Worm (Caenorhabditis elegans): ENCODE results near the gene C25E10.4.
A peak's percentile ranks its signal among the peaks of the same experiment; 100 is the strongest.

The C25E10.4 gene

ce11 chrV:9022078-9022477 is 11.3 kb upstream of the C25E10.4 start, which contains the start of gene oac-41:
Gene oac-41, minus strand, starts transcription at chrV:9022178.
- TF ChIP-seq elt-2 (tag; optimal IDR thresholded peaks at IDR 0.05) (no peak), pqm-1 (tag; optimal IDR thresholded peaks at IDR 0.05) (no peak), lin-13 (GFP tag; optimal IDR thresholded peaks at IDR 0.05) (no peak), unc-62 (GFP tag; optimal IDR thresholded peaks at IDR 0.05) (no peak), ets-5 (GFP tag; IDR thresholded peaks at IDR 0.05) (no peak)

DNA sequence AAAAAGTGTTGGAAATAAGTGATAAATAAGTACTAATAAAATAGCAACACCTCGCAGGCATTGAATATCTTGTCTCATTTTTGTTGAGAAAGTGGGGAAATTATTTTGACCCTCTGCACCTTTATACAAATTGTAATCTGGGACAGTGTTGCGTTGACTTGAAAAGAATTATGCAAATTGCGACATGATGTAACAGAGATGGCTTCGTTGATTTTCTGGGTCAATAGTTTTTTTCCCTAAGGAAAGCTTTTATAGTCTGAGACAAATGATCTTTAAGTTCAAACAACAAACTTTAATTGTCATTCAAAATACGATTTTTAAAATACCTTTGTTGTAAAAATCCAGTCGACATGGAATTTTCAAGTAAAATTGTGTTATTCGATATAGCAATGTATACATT is 8.7 kb upstream of the C25E10.4 start, which contains the start of gene bus-1:
bus-1 (minus strand) TSS at position 101 of the 400 bp plus-strand sequence.
- TF ChIP-seq rnt-1 (tag; optimal IDR thresholded peaks at IDR 0.05) (no peak), xbp-1 (tag; optimal IDR thresholded peaks at IDR 0.05) (no peak), fkh-4 (tag; optimal IDR thresholded peaks at IDR 0.05; ENCODE audit: borderline replicate concordance) (no peak), irx-1 (tag; optimal IDR thresholded peaks at IDR 0.05) (no peak), blmp-1 (tag; optimal IDR thresholded peaks at IDR 0.05) (no peak), hlh-17 (GFP tag; optimal IDR thresholded peaks at IDR 0.05; ENCODE audit: borderline replicate concordance) (no peak), mef-2 (tag; optimal IDR thresholded peaks at IDR 0.05) (no peak), ztf-4 (tag; optimal IDR thresholded peaks at IDR 0.05) (no peak), swsn-7 (tag; optimal IDR thresholded peaks at IDR 0.05) (no peak), tbx-2 (tag; optimal IDR thresholded peaks at IDR 0.05) (no peak), elt-3 (tag; optimal IDR thresholded peaks at IDR 0.05) (no peak)

DNA sequence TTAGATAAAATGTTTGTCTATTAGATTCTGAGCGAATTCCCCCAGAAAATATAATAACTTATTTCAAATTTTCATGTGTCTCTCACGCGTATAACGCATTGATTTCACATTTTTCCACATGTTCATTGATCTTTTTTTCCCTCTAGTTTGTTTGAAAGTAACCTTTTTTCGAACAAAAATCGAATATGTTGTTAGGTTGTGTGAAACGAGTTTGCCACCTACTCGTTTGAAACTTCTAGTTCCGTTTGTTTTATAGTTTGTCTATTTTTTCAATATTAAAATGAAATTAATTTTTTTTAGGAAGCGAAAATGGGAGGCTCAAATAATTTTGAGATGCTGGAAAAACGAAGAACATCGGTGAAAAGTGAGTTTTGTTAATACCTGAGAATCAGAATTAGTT is 3.1 kb upstream of the C25E10.4 start, which contains the start of gene C25E10.5:
C25E10.5 (plus strand) TSS at position 301 of the 400 bp plus-strand sequence.
- TF ChIP-seq ztf-11 (tag; optimal IDR thresholded peaks at IDR 0.05) (no peak), efl-1 (optimal IDR thresholded peaks at IDR 0.05) (no peak), efl-1 (GFP tag; optimal IDR thresholded peaks at IDR 0.05 in 1 of 2) (peak in 1 of 2 experiments; percentile 40), nhr-77 (tag; optimal IDR thresholded peaks at IDR 0.05) (no peak), isw-1 (GFP tag; IDR thresholded peaks at IDR 0.05) (no peak), nhr-76 (tag; optimal IDR thresholded peaks at IDR 0.05) (no peak), mef-2 (tag; optimal IDR thresholded peaks at IDR 0.05) (no peak), irx-1 (tag; optimal IDR thresholded peaks at IDR 0.05) (no peak), fos-1 (tag; optimal IDR thresholded peaks at IDR 0.05) (no peak)

- TF ChIP-seq lin-15B (tag; optimal IDR thresholded peaks at IDR 0.05) (no peak), nhr-19 (GFP tag; conservative IDR thresholded peaks at IDR 0.05) (no peak), swsn-7 (tag; optimal IDR thresholded peaks at IDR 0.05) (no peak), mdl-1 (tag; optimal IDR thresholded peaks at IDR 0.05) (no peak), lsy-2 (tag; optimal IDR thresholded peaks at IDR 0.05) (no peak), lin-13 (GFP tag; optimal IDR thresholded peaks at IDR 0.05) (no peak), sup-37 (GFP tag; optimal IDR thresholded peaks at IDR 0.05) (no peak), aha-1 (tag; optimal IDR thresholded peaks at IDR 0.05) (no peak)
These were observed 2.3 kb downstream of the C25E10.4 start, which contains the start of gene srsx-34 for ce11 chrV:9035685-9036084. Gene srsx-34, plus strand, starts transcription at chrV:9035985.

DNA sequence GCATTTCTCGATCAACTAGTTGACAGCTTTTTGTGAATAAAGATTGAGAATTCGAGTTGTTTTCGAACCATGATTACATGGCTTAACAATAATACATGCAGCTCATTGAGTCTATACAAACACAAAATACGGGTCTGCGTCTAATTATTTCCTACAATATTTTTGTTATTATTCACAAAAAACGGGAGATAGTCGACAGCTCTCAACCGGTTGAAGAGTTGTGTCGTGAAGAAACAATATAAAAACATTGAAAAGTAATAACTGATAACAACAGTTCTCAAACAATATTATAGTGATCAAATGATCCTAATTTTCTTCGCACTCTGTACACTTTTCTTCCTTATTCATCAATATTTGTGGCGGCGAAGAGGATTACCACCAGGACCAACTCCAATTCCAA is 7.7 kb downstream of the C25E10.4 start, which contains the start of gene cyp-33B1:
cyp-33B1 (plus strand) TSS at position 301 of the 400 bp plus-strand sequence.
- TF ChIP-seq nhr-84 (tag; optimal IDR thresholded peaks at IDR 0.05) (no peak), unc-30 (tag; optimal IDR thresholded peaks at IDR 0.05) (no peak), pax-3 (tag; optimal IDR thresholded peaks at IDR 0.05) (no peak), C04F5.9 (tag; optimal IDR thresholded peaks at IDR 0.05) (no peak), dpl-1 (GFP tag; optimal IDR thresholded peaks at IDR 0.05) (no peak), fkh-8 (tag; optimal IDR thresholded peaks at IDR 0.05) (no peak), elt-3 (tag; optimal IDR thresholded peaks at IDR 0.05) (no peak), isw-1 (GFP tag; IDR thresholded peaks at IDR 0.05) (no peak), ceh-8 (GFP tag; optimal IDR thresholded peaks at IDR 0.05) (no peak), sptf-1 (tag; optimal IDR thresholded peaks at IDR 0.05) (no peak), unc-86 (tag; optimal IDR thresholded peaks at IDR 0.05) (no peak), nhr-47 (tag; optimal IDR thresholded peaks at IDR 0.05) (no peak), efl-1 (optimal IDR thresholded peaks at IDR 0.05) (no peak), efl-1 (GFP tag; optimal IDR thresholded peaks at IDR 0.05 in 1 of 2) (no peak), C16A3.4 (tag; optimal IDR thresholded peaks at IDR 0.05) (no peak), snpc-4 (tag; optimal IDR thresholded peaks at IDR 0.05) (no peak)

Measured in whole organism, L1 larva.